Worm (Caenorhabditis elegans) whole organism, young adult: ENCODE data around the gene zipt-7.1.

Experiments used
- B0019.2 ChIP-seq: fragments of 200-800 bp; sonication (Bioruptor generic); conservative IDR thresholded peaks from 2 replicates; pipeline ENCODE4 v1.3.6; 2022; ENCODE audit warnings: missing genetic modification reagents, missing genetic modification characterization, missing compliant biosample characterization
- C17E4.6 ChIP-seq: fragments of 200-800 bp; sonication (Bioruptor generic); IDR thresholded peaks from 2 replicates; pipeline ENCODE4 v1.3.6; 2022; ENCODE audit warnings: missing genetic modification reagents, missing genetic modification characterization, missing compliant biosample characterization
- F10E7.11 ChIP-seq: sonication (generic microtip); optimal IDR thresholded peaks from 2 replicates; lab custom pipeline; 2017; ENCODE audit warnings: mild to moderate bottlenecking, missing genetic modification characterization, moderate library complexity, missing compliant biosample characterization
- F49E8.2 ChIP-seq: sonication (generic microtip); optimal IDR thresholded peaks from 3 replicates; lab custom pipeline; 2017; ENCODE audit warnings: missing genetic modification characterization, mild to moderate bottlenecking, missing compliant biosample characterization, antibody characterized with exemption, moderate library complexity; ENCODE audit not compliant: insufficient read depth
- F57A8.1 ChIP-seq: fragments of 200-800 bp; sonication (Bioruptor generic); optimal IDR thresholded peaks from 2 replicates; lab custom pipeline; 2018; ENCODE audit warnings: mild to moderate bottlenecking, missing genetic modification characterization, moderate library complexity, missing compliant biosample characterization
- F57C9.4 ChIP-seq: sonication (generic microtip); optimal IDR thresholded peaks from 2 replicates; lab custom pipeline; 2017; ENCODE audit warnings: mild to moderate bottlenecking, missing genetic modification characterization, missing compliant biosample characterization
- K12H6.12 ChIP-seq: fragments of 200-800 bp; sonication (Bioruptor generic); optimal IDR thresholded peaks from 2 replicates; lab custom pipeline; 2018; ENCODE audit warnings: mild to moderate bottlenecking, missing genetic modification characterization, missing compliant biosample characterization
- Y79H2A.3 ChIP-seq: fragments of 200-800 bp; sonication (Bioruptor generic); conservative IDR thresholded peaks from 2 replicates; pipeline ENCODE4 v1.3.6; 2022; ENCODE audit warnings: missing genetic modification reagents, missing genetic modification characterization, missing compliant biosample characterization
- ama-1 ChIP-seq, 3 experiments: fragments of 150-350 bp in 1 of 3; sonication (generic microtip) in 2 of 3; optimal IDR thresholded peaks; 2 replicates each; lab custom pipeline; 2014 to 2018; ENCODE audit warnings: missing biosample characterization in 2 of 3, missing genetic modification characterization in 2 of 3, missing genetic modification reagents in 2 of 3
- aptf-3 ChIP-seq: fragments of 200-800 bp; sonication (Bioruptor generic); IDR thresholded peaks from 2 replicates; pipeline ENCODE4 v1.3.6; 2022; ENCODE audit warnings: missing genetic modification characterization, missing compliant biosample characterization
- athp-1 ChIP-seq: sonication (generic microtip); optimal IDR thresholded peaks from 2 replicates; lab custom pipeline; 2017; ENCODE audit warnings: mild to moderate bottlenecking, missing genetic modification characterization, missing compliant biosample characterization
- attf-3 ChIP-seq: fragments of 200-800 bp; sonication (Bioruptor generic); conservative IDR thresholded peaks from 2 replicates; pipeline ENCODE4 v1.3.6; 2022; ENCODE audit warnings: missing genetic modification reagents, missing genetic modification characterization, missing compliant biosample characterization
- ccch-3 ChIP-seq: fragments of 200-800 bp; sonication (Bioruptor generic); optimal IDR thresholded peaks from 2 replicates; lab custom pipeline; 2018; ENCODE audit warnings: mild to moderate bottlenecking, missing genetic modification characterization, missing compliant biosample characterization
- ceh-100 ChIP-seq: fragments of 200-800 bp; sonication (Bioruptor generic); IDR thresholded peaks from 2 replicates; pipeline ENCODE4 v1.3.6; 2022; ENCODE audit warnings: missing genetic modification reagents, missing genetic modification characterization, missing compliant biosample characterization
- die-1 ChIP-seq: sonication (generic microtip); optimal IDR thresholded peaks from 2 replicates; lab custom pipeline; 2016; ENCODE audit warnings: missing genotype, mild to moderate bottlenecking, missing genetic modification characterization, missing compliant biosample characterization
- dox-1 ChIP-seq: fragments of 200-800 bp; sonication (Bioruptor generic); IDR thresholded peaks from 2 replicates; pipeline ENCODE4 v1.3.6; 2022; ENCODE audit warnings: missing genetic modification reagents, missing genetic modification characterization, missing compliant biosample characterization
- efl-1 ChIP-seq: fragments of 150-350 bp; optimal IDR thresholded peaks from 2 replicates; lab custom pipeline; 2014; ENCODE audit warnings: missing biosample characterization, missing genetic modification reagents, missing genetic modification characterization
- egl-18 ChIP-seq: fragments of 200-800 bp; sonication (Bioruptor generic); IDR thresholded peaks from 2 replicates; pipeline ENCODE4 v1.3.6; 2022; ENCODE audit warnings: missing genetic modification reagents, missing genetic modification characterization, missing compliant biosample characterization
- ekl-4 ChIP-seq: fragments of 200-800 bp; sonication (Bioruptor generic); IDR thresholded peaks from 2 replicates; pipeline ENCODE4 v1.3.6; 2022; ENCODE audit warnings: missing genetic modification reagents, missing genetic modification characterization, missing compliant biosample characterization
- fkh-3 ChIP-seq: sonication (generic microtip); optimal IDR thresholded peaks from 2 replicates; lab custom pipeline; 2016; ENCODE audit warnings: mild to moderate bottlenecking, missing genetic modification characterization, missing compliant biosample characterization
- hmg-1.2 ChIP-seq: fragments of 200-800 bp; sonication (Bioruptor generic); IDR thresholded peaks from 2 replicates; pipeline ENCODE4 v1.3.6; 2022; ENCODE audit warnings: missing genetic modification reagents, missing genetic modification characterization, missing compliant biosample characterization
- hrde-1 ChIP-seq: sonication (generic microtip); optimal IDR thresholded peaks from 2 replicates; lab custom pipeline; 2016; ENCODE audit warnings: missing genetic modification characterization, mild to moderate bottlenecking, missing compliant biosample characterization, moderate library complexity, missing genotype, missing genetic modification reagents, borderline replicate concordance
- lin-40 ChIP-seq: sonication (generic microtip); optimal IDR thresholded peaks from 2 replicates; lab custom pipeline; 2016; ENCODE audit warnings: missing genetic modification characterization, mild to moderate bottlenecking, missing compliant biosample characterization, missing genotype, missing genetic modification reagents
- lsy-27 ChIP-seq: sonication (generic microtip); optimal IDR thresholded peaks from 2 replicates; lab custom pipeline; 2017; ENCODE audit warnings: missing genetic modification characterization, mild to moderate bottlenecking, missing compliant biosample characterization, antibody characterized with exemption, missing genotype, borderline replicate concordance; ENCODE audit not compliant: insufficient read depth
- madf-3 ChIP-seq: fragments of 200-800 bp; sonication (Bioruptor generic); IDR thresholded peaks from 2 replicates; pipeline ENCODE4 v1.3.6; 2022; ENCODE audit warnings: missing genetic modification reagents, missing genetic modification characterization, missing compliant biosample characterization
- madf-6 ChIP-seq: fragments of 200-800 bp; sonication (Bioruptor generic); IDR thresholded peaks from 2 replicates; pipeline ENCODE4 v1.3.6; 2022; ENCODE audit warnings: missing genetic modification reagents, missing genetic modification characterization, missing compliant biosample characterization
- mcd-1 ChIP-seq: fragments of 200-800 bp; sonication (Bioruptor generic); IDR thresholded peaks from 2 replicates; pipeline ENCODE4 v1.3.6; 2022; ENCODE audit warnings: missing genetic modification reagents, missing genetic modification characterization, missing compliant biosample characterization
- mel-28 ChIP-seq: sonication (generic microtip); optimal IDR thresholded peaks from 2 replicates; lab custom pipeline; 2016; ENCODE audit warnings: borderline replicate concordance, mild to moderate bottlenecking, missing genetic modification characterization, missing compliant biosample characterization
- mes-4 ChIP-seq: sonication (generic microtip); optimal IDR thresholded peaks from 2 replicates; lab custom pipeline; 2016; ENCODE audit warnings: missing genotype, missing genetic modification characterization, missing compliant biosample characterization
- nfya-2 ChIP-seq: fragments of 200-800 bp; sonication (Bioruptor generic); IDR thresholded peaks from 2 replicates; pipeline ENCODE4 v1.3.6; 2022; ENCODE audit warnings: missing genetic modification reagents, missing genetic modification characterization, missing compliant biosample characterization
- nfyb-1 ChIP-seq: fragments of 200-800 bp; sonication (Bioruptor generic); IDR thresholded peaks from 2 replicates; pipeline ENCODE4 v1.3.6; 2022; ENCODE audit warnings: missing genetic modification reagents, missing genetic modification characterization, missing compliant biosample characterization
- nhr-27 ChIP-seq: fragments of 200-800 bp; sonication (Bioruptor generic); optimal IDR thresholded peaks from 2 replicates; lab custom pipeline; 2018; ENCODE audit warnings: mild to moderate bottlenecking, missing genetic modification characterization, moderate library complexity, missing compliant biosample characterization
- nhr-90 ChIP-seq: sonication (generic microtip); optimal IDR thresholded peaks from 2 replicates; lab custom pipeline; 2016; ENCODE audit warnings: missing genotype, mild to moderate bottlenecking, missing genetic modification characterization, missing compliant biosample characterization
- rpc-1 ChIP-seq, 2 experiments: fragments of 150-350 bp in 1 of 2; sonication (generic microtip) in 1 of 2; optimal IDR thresholded peaks; 2 replicates each; lab custom pipeline; 2014 to 2018; ENCODE audit warnings: missing biosample characterization in 1 of 2, missing genetic modification characterization in 1 of 2, missing genetic modification reagents in 1 of 2, missing genotype in 1 of 2
- snpc-3.4 ChIP-seq: sonication (generic microtip); optimal IDR thresholded peaks from 2 replicates; lab custom pipeline; 2017; ENCODE audit warnings: missing genetic modification characterization, mild to moderate bottlenecking, missing compliant biosample characterization, antibody characterized with exemption, moderate library complexity, missing genotype, missing genetic modification reagents
- somi-1 ChIP-seq: fragments of 200-800 bp; sonication (Bioruptor generic); optimal IDR thresholded peaks from 2 replicates; lab custom pipeline; 2018; ENCODE audit warnings: mild to moderate bottlenecking, missing genetic modification characterization, missing compliant biosample characterization
- tbx-9 ChIP-seq: sonication (generic microtip); optimal IDR thresholded peaks from 2 replicates; lab custom pipeline; 2016; ENCODE audit warnings: borderline replicate concordance, missing genetic modification characterization, inconsistent platforms, missing compliant biosample characterization
- tlf-1 ChIP-seq: fragments of 200-800 bp; sonication (Bioruptor generic); optimal IDR thresholded peaks from 2 replicates; lab custom pipeline; 2018; ENCODE audit warnings: mild to moderate bottlenecking, missing genetic modification characterization, missing compliant biosample characterization
- unc-130 ChIP-seq: sonication (generic microtip); optimal IDR thresholded peaks from 2 replicates; lab custom pipeline; 2016; ENCODE audit warnings: missing genetic modification reagents, missing genetic modification characterization, missing compliant biosample characterization
- ztf-25 ChIP-seq: fragments of 200-800 bp; sonication (Bioruptor generic); IDR thresholded peaks from 2 replicates; pipeline ENCODE4 v1.3.6; 2022; ENCODE audit warnings: missing genetic modification reagents, missing genetic modification characterization, missing compliant biosample characterization
- ztf-26 ChIP-seq: sonication (generic microtip); optimal IDR thresholded peaks from 2 replicates; lab custom pipeline; 2017; ENCODE audit warnings: missing genetic modification characterization, missing compliant biosample characterization

zipt-7.1 gene

ce11 chrIV:17281060-17282021 lies 6.6 kb downstream of the zipt-7.1 start (continued):
- TF ChIP-seq fkh-3 (tag; lab: Kevin White, UChicago) = peak; percentile 33
- peak; percentile 59 for TF ChIP-seq hmg-1.2 (GFP tag; lab: Robert Waterston, UW)
- TF ChIP-seq ccch-3 = peak; percentile 64
- TF ChIP-seq attf-3 (GFP tag; lab: Robert Waterston, UW) = no peak
- peak; percentile 27; the same call in 1 of the 2 replicates for TF ChIP-seq B0019.2 (GFP tag; lab: Robert Waterston, UW)
- peak; percentile 59 for TF ChIP-seq ztf-26 (tag; lab: Kevin White, UChicago)
- no peak for TF ChIP-seq Y79H2A.3 (GFP tag; lab: Robert Waterston, UW)
- peak; percentile 13 for TF ChIP-seq mes-4
- peak; percentile 43 for TF ChIP-seq somi-1 (GFP tag; lab: Kevin White, UChicago)

- TF ChIP-seq mel-28 = no peak
- no peak for TF ChIP-seq nfya-2 (GFP tag; lab: Robert Waterston, UW)
- no peak for TF ChIP-seq nhr-27
- no peak for TF ChIP-seq F57C9.4 (tag; lab: Kevin White, UChicago)
- TF ChIP-seq athp-1 = no peak
- TF ChIP-seq nhr-90 (tag; lab: Kevin White, UChicago) = no peak
- no peak for TF ChIP-seq tbx-9 (tag; lab: Kevin White, UChicago)
- no peak for TF ChIP-seq unc-130
- no peak for TF ChIP-seq lin-40 (tag; lab: Kevin White, UChicago)
- TF ChIP-seq ztf-25 (GFP tag; lab: Robert Waterston, UW) = no peak
- TF ChIP-seq ama-1 (optimal IDR thresholded peaks at IDR 0.05; lab: Kevin White, UChicago) = peak; percentile 81
- no peak for TF ChIP-seq ama-1 (GFP tag; optimal IDR thresholded peaks at IDR 0.05; lab: Kevin White, UChicago)
- 0 out of 2 replicates have a peak, but pooled peaks have one; percentile 3 for TF ChIP-seq mcd-1 (GFP tag; lab: Robert Waterston, UW)
- no peak for TF ChIP-seq hrde-1 (tag; lab: Kevin White, UChicago)
- no peak for TF ChIP-seq K12H6.12 (tag; lab: Kevin White, UChicago)
- TF ChIP-seq F57A8.1 = peak; percentile 10
- TF ChIP-seq madf-3 = peak; percentile 2; the same call in 1 of the 2 replicates
- peak; percentile 2; the same call in 1 of the 2 replicates for TF ChIP-seq dox-1
- TF ChIP-seq ekl-4 = 0 out of 2 replicates have a peak, but pooled peaks have one; percentile 6
- peak; percentile 2; the same call in 1 of the 2 replicates for TF ChIP-seq nfyb-1 (GFP tag; lab: Robert Waterston, UW)
- TF ChIP-seq F49E8.2 (tag; lab: Kevin White, UChicago) = no peak
- no peak for TF ChIP-seq madf-6 (GFP tag; lab: Robert Waterston, UW)
- TF ChIP-seq C17E4.6 (GFP tag; lab: Robert Waterston, UW) = no peak
- no peak for TF ChIP-seq F10E7.11 (tag; lab: Kevin White, UChicago)
- no peak for TF ChIP-seq ceh-100 (GFP tag; lab: Robert Waterston, UW)
- TF ChIP-seq die-1 = no peak
- TF ChIP-seq rpc-1 (optimal IDR thresholded peaks at IDR 0.05; lab: Kevin White, UChicago) = no peak
- TF ChIP-seq rpc-1 (tag; optimal IDR thresholded peaks at IDR 0.05; lab: Kevin White, UChicago) = no peak
- TF ChIP-seq efl-1 (GFP tag; lab: Kevin White, UChicago) = no peak
- no peak for TF ChIP-seq lsy-27 (tag; lab: Kevin White, UChicago)
- TF ChIP-seq tlf-1 (GFP tag; lab: Kevin White, UChicago) = no peak
- 0 out of 2 replicates have a peak, but pooled peaks have one; percentile 1 for TF ChIP-seq aptf-3
- no peak for TF ChIP-seq egl-18
- no peak for TF ChIP-seq snpc-3.4 (tag; lab: Kevin White, UChicago)
These were observed 7.4 kb downstream of the zipt-7.1 start for ce11 chrIV:17280441-17280939.
